Fruit fly (Drosophila melanogaster) whole organism, prepupa: ENCODE results near the gene Shab.

Experiments used
- Blimp-1 ChIP-seq: fragments of 200-800 bp; sonication (Bioruptor generic); optimal IDR thresholded peaks from 3 replicates; lab custom pipeline; 2017; ENCODE audit warnings: missing biosample characterization, missing genetic modification characterization, mild to moderate bottlenecking, moderate library complexity, missing genetic modification reagents
- CG10631 ChIP-seq: fragments of 200-800 bp; sonication (Bioruptor generic); optimal IDR thresholded peaks from 2 replicates; lab custom pipeline; 2016; ENCODE audit warnings: missing biosample characterization, missing genetic modification characterization
- CG11294 ChIP-seq: fragments of 200-800 bp; sonication (Bioruptor generic); IDR thresholded peaks from 2 replicates; pipeline ENCODE4 v1.3.6; 2022; ENCODE audit warnings: missing biosample characterization, missing genetic modification characterization
- CG11902 ChIP-seq: fragments of 200-800 bp; sonication (Bioruptor generic); optimal IDR thresholded peaks from 3 replicates; lab custom pipeline; 2016; ENCODE audit warnings: missing biosample characterization, missing genetic modification characterization
- CG15336 ChIP-seq: fragments of 200-800 bp; sonication (Bioruptor generic); IDR thresholded peaks from 2 replicates; pipeline ENCODE4 v1.3.6; 2022; ENCODE audit warnings: missing biosample characterization, missing genetic modification characterization
- CG1621 ChIP-seq: fragments of 200-800 bp; sonication (Bioruptor generic); optimal IDR thresholded peaks from 3 replicates; lab custom pipeline; 2018; ENCODE audit warnings: missing biosample characterization, mild to moderate bottlenecking, missing genetic modification characterization
- CG16779 ChIP-seq: fragments of 200-800 bp; sonication (Bioruptor generic); optimal IDR thresholded peaks from 3 replicates; lab custom pipeline; 2017; ENCODE audit warnings: missing biosample characterization, mild to moderate bottlenecking, missing genetic modification characterization
- CG34406 ChIP-seq: fragments of 200-800 bp; sonication (Bioruptor generic); optimal IDR thresholded peaks from 3 replicates; lab custom pipeline; 2016; ENCODE audit warnings: missing biosample characterization, missing genetic modification characterization
- CG3919 ChIP-seq: fragments of 200-800 bp; sonication (Bioruptor generic); optimal IDR thresholded peaks from 3 replicates; lab custom pipeline; 2016; ENCODE audit warnings: missing biosample characterization, missing genetic modification characterization
- CG4318 ChIP-seq: fragments of 200-800 bp; sonication (Bioruptor generic); optimal IDR thresholded peaks from 3 replicates; lab custom pipeline; 2017; ENCODE audit warnings: missing biosample characterization, mild to moderate bottlenecking, missing genetic modification characterization
- CG6163 ChIP-seq: fragments of 200-800 bp; sonication (Bioruptor generic); IDR thresholded peaks from 3 replicates; pipeline ENCODE4 v1.3.6; 2022; ENCODE audit warnings: missing biosample characterization, missing genetic modification characterization
- CG6276 ChIP-seq: fragments of 200-800 bp; sonication (Bioruptor generic); optimal IDR thresholded peaks from 2 replicates; lab custom pipeline; 2017; ENCODE audit warnings: missing biosample characterization, mild to moderate bottlenecking, missing genetic modification characterization
- CG6792 ChIP-seq: fragments of 200-800 bp; sonication (Bioruptor generic); optimal IDR thresholded peaks from 3 replicates; lab custom pipeline; 2016; ENCODE audit warnings: missing biosample characterization, missing genetic modification characterization
- CG6808 ChIP-seq: fragments of 200-800 bp; sonication (Bioruptor generic); optimal IDR thresholded peaks from 3 replicates; lab custom pipeline; 2017; ENCODE audit warnings: missing biosample characterization, missing genetic modification characterization, mild to moderate bottlenecking, moderate library complexity, missing genetic modification reagents
- CG7368 ChIP-seq: fragments of 200-800 bp; sonication (Bioruptor generic); optimal IDR thresholded peaks from 3 replicates; lab custom pipeline; 2016; ENCODE audit warnings: missing biosample characterization, missing genetic modification characterization
- CG8119 ChIP-seq: fragments of 200-800 bp; sonication (Bioruptor generic); IDR thresholded peaks from 3 replicates; pipeline ENCODE4 v1.3.6; 2022; ENCODE audit warnings: missing biosample characterization, missing genetic modification characterization
- CG8319 ChIP-seq: fragments of 200-800 bp; sonication (Bioruptor generic); optimal IDR thresholded peaks from 3 replicates; lab custom pipeline; 2016; ENCODE audit warnings: missing biosample characterization, missing genetic modification characterization
- CG9139 ChIP-seq: fragments of 200-800 bp; sonication (Bioruptor generic); optimal IDR thresholded peaks from 3 replicates; lab custom pipeline; 2017; ENCODE audit warnings: missing biosample characterization, mild to moderate bottlenecking, missing genetic modification characterization
- Eip75B ChIP-seq: fragments of 200-800 bp; sonication (Bioruptor generic); optimal IDR thresholded peaks from 3 replicates; lab custom pipeline; 2016; ENCODE audit warnings: missing biosample characterization, missing genetic modification characterization
- Eip78C ChIP-seq: fragments of 200-800 bp; sonication (Bioruptor generic); peaks from one replicate; lab custom pipeline; 2016; ENCODE audit warnings: missing biosample characterization, missing genetic modification characterization
- Eip93F ChIP-seq: fragments of 200-800 bp; sonication (Bioruptor generic); optimal IDR thresholded peaks from 2 replicates; lab custom pipeline; 2016; ENCODE audit warnings: missing biosample characterization, mild to moderate bottlenecking, missing genetic modification characterization
- Ets21C ChIP-seq: fragments of 200-800 bp; sonication (Bioruptor generic); optimal IDR thresholded peaks from 3 replicates; lab custom pipeline; 2016; ENCODE audit warnings: missing biosample characterization, missing genetic modification characterization
- Ets96B ChIP-seq: fragments of 200-800 bp; optimal IDR thresholded peaks from 2 replicates; lab custom pipeline; 2019; ENCODE audit warnings: missing biosample characterization, mild to moderate bottlenecking, missing genetic modification characterization, moderate library complexity
- Gug ChIP-seq: fragments of 200-800 bp; sonication (Bioruptor generic); IDR thresholded peaks from 2 replicates; pipeline ENCODE4 v1.3.6; 2022; ENCODE audit warnings: missing biosample characterization, missing genetic modification characterization
- Hr38 ChIP-seq: sonication (Bioruptor generic); optimal IDR thresholded peaks from 2 replicates; lab custom pipeline; 2016; ENCODE audit warnings: missing biosample characterization, missing genetic modification characterization
- Hr39 ChIP-seq: fragments of 200-800 bp; sonication (Bioruptor generic); optimal IDR thresholded peaks from 2 replicates; lab custom pipeline; 2016; ENCODE audit warnings: missing biosample characterization, missing genetic modification characterization
- Hr4 ChIP-seq: fragments of 200-800 bp; sonication (Bioruptor generic); optimal IDR thresholded peaks from 3 replicates; lab custom pipeline; 2016; ENCODE audit warnings: missing biosample characterization, missing genetic modification characterization
- Lpt ChIP-seq: fragments of 200-800 bp; sonication (Bioruptor generic); optimal IDR thresholded peaks from 3 replicates; lab custom pipeline; 2016; ENCODE audit warnings: missing biosample characterization, missing genetic modification characterization
- Met ChIP-seq: fragments of 200-800 bp; sonication (Bioruptor generic); optimal IDR thresholded peaks from 3 replicates; lab custom pipeline; 2016; ENCODE audit warnings: missing biosample characterization, missing genetic modification characterization
- OdsH ChIP-seq: fragments of 200-800 bp; sonication (Bioruptor generic); optimal IDR thresholded peaks from 3 replicates; lab custom pipeline; 2016; ENCODE audit warnings: missing biosample characterization, missing genetic modification characterization
- Smox ChIP-seq: fragments of 200-800 bp; sonication (Bioruptor generic); optimal IDR thresholded peaks from 3 replicates; lab custom pipeline; 2016; ENCODE audit warnings: missing biosample characterization, missing genetic modification characterization
- Sox102F ChIP-seq: fragments of 200-800 bp; sonication (Bioruptor generic); optimal IDR thresholded peaks from 2 replicates; lab custom pipeline; 2016; ENCODE audit warnings: missing biosample characterization, mild to moderate bottlenecking, missing genetic modification characterization
- Sox15 ChIP-seq: fragments of 200-800 bp; sonication (Bioruptor generic); optimal IDR thresholded peaks from 3 replicates; lab custom pipeline; 2016; ENCODE audit warnings: missing biosample characterization, missing genetic modification characterization
- achi ChIP-seq: fragments of 200-800 bp; sonication (Bioruptor generic); optimal IDR thresholded peaks from 3 replicates; lab custom pipeline; 2016; ENCODE audit warnings: missing biosample characterization, missing genetic modification characterization
- acj6 ChIP-seq: fragments of 200-800 bp; sonication (Bioruptor generic); optimal IDR thresholded peaks from 3 replicates; lab custom pipeline; 2016; ENCODE audit warnings: missing biosample characterization, missing genetic modification characterization
- cyc ChIP-seq: fragments of 200-800 bp; sonication (Bioruptor generic); optimal IDR thresholded peaks from 3 replicates; lab custom pipeline; 2016; ENCODE audit warnings: missing biosample characterization, missing genetic modification characterization
- dac ChIP-seq: fragments of 200-800 bp; sonication (Bioruptor generic); optimal IDR thresholded peaks from 2 replicates; lab custom pipeline; 2017; ENCODE audit warnings: missing biosample characterization, mild to moderate bottlenecking, missing genetic modification characterization
- esn ChIP-seq: fragments of 200-800 bp; sonication (Bioruptor generic); optimal IDR thresholded peaks from 2 replicates; lab custom pipeline; 2016; ENCODE audit warnings: missing biosample characterization, mild to moderate bottlenecking, missing genetic modification characterization, moderate library complexity
- fd59A ChIP-seq: fragments of 200-800 bp; sonication (Bioruptor generic); optimal IDR thresholded peaks from 2 replicates; lab custom pipeline; 2017; ENCODE audit warnings: missing biosample characterization, mild to moderate bottlenecking, missing genetic modification characterization, missing genetic modification reagents
- fd85E ChIP-seq: fragments of 200-800 bp; sonication (Bioruptor generic); optimal IDR thresholded peaks from 3 replicates; lab custom pipeline; 2016; ENCODE audit warnings: missing biosample characterization, missing genetic modification characterization
- fkh ChIP-seq: fragments of 200-800 bp; sonication (Bioruptor generic); optimal IDR thresholded peaks from 3 replicates; lab custom pipeline; 2017; ENCODE audit warnings: missing biosample characterization, mild to moderate bottlenecking, missing genetic modification characterization, moderate library complexity
- lz ChIP-seq: fragments of 200-800 bp; sonication (Bioruptor generic); optimal IDR thresholded peaks from 3 replicates; lab custom pipeline; 2016; ENCODE audit warnings: missing biosample characterization, missing genetic modification characterization
- salr ChIP-seq, 2 experiments: fragments of 200-800 bp; sonication (Bioruptor generic); optimal IDR thresholded peaks; 3 replicates each; lab custom pipeline; 2016 to 2018; ENCODE audit warnings: missing biosample characterization in 2 of 2, missing genetic modification characterization in 2 of 2, mild to moderate bottlenecking in 1 of 2
- spab ChIP-seq: fragments of 200-800 bp; sonication (Bioruptor generic); optimal IDR thresholded peaks from 2 replicates; lab custom pipeline; 2017; ENCODE audit warnings: missing biosample characterization, mild to moderate bottlenecking, missing genetic modification characterization, missing genetic modification reagents
- svp ChIP-seq: fragments of 200-800 bp; sonication (Bioruptor generic); peaks from one replicate; lab custom pipeline; 2016; ENCODE audit warnings: missing biosample characterization, missing genetic modification characterization
- vri ChIP-seq: fragments of 200-800 bp; sonication (Bioruptor generic); optimal IDR thresholded peaks from 3 replicates; lab custom pipeline; 2016; ENCODE audit warnings: missing biosample characterization, mild to moderate bottlenecking, missing genetic modification characterization

The Shab gene

dm6 chr3L:2861949-2862569 is 32.8 kb upstream of the Shab start (continued):
- TF ChIP-seq Hr39 (peak; percentile 31), lz (GFP tag; lab: Kevin White, UChicago) (no peak), CG6792 (GFP tag; lab: Kevin White, UChicago) (no peak), CG16779 (tag; lab: Kevin White, UChicago) (no peak), CG9139 (GFP tag; lab: Kevin White, UChicago) (no peak), spab (GFP tag; lab: Kevin White, UChicago) (no peak), Blimp-1 (no peak), fkh (GFP tag; lab: Kevin White, UChicago) (no peak)

DNA sequence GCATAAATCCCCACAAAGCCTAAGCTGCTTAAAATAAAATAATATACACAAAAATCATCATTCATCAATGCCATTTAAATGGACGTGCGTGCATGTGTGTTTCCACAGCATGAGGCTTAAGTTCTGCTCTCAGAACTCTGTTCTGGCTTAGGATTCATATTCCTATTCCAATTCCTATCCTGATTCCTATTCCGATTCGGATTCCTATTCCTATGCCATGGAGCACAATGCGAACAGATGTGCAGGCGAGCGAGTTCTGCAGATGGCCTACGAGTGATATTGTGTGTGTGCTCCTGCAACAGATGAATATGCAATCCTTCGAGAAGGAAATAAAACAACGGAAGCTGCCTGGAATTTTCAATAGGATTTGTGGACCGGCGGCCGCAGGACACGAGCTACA is 30.4 kb upstream of the Shab start:
- TF ChIP-seq achi (GFP tag; lab: Kevin White, UChicago) (no peak), Lpt (GFP tag; lab: Kevin White, UChicago) (no peak), spab (GFP tag; lab: Kevin White, UChicago) (no peak), CG16779 (tag; lab: Kevin White, UChicago) (no peak), CG6792 (GFP tag; lab: Kevin White, UChicago) (no peak)

dm6 chr3L:2865564-2865963 is 29.3 kb upstream of the Shab start:
- TF ChIP-seq CG6163 (GFP tag; lab: Robert Waterston, UW) = peak; percentile 49; the same call in 1 of the 3 replicates
- no peak for TF ChIP-seq CG16779 (tag; lab: Kevin White, UChicago)
- peak; percentile 12 for TF ChIP-seq CG1621
- peak; percentile 29 for TF ChIP-seq OdsH
- TF ChIP-seq CG6792 (GFP tag; lab: Kevin White, UChicago) = peak; percentile 24
- TF ChIP-seq CG3919 = peak; percentile 12
- TF ChIP-seq Eip75B = peak; percentile 38
- TF ChIP-seq Hr38 = no peak
- peak; percentile 37 for TF ChIP-seq vri
- TF ChIP-seq Hr4 (GFP tag; lab: Kevin White, UChicago) = peak; percentile 30
- TF ChIP-seq dac (GFP tag; lab: Kevin White, UChicago) = no peak
- TF ChIP-seq Ets21C = no peak
- TF ChIP-seq CG6808 (GFP tag; lab: Kevin White, UChicago) = no peak
- TF ChIP-seq CG10631 (GFP tag; lab: Kevin White, UChicago) = peak; percentile 35
- TF ChIP-seq CG34406 (GFP tag; lab: Kevin White, UChicago) = no peak
- peak; percentile 38 for TF ChIP-seq Smox (GFP tag; lab: Kevin White, UChicago)
- TF ChIP-seq svp (GFP tag; lab: Kevin White, UChicago) = peak; percentile 80
- TF ChIP-seq CG11294 (GFP tag; lab: Robert Waterston, UW) = no peak
- TF ChIP-seq CG4318 (GFP tag; lab: Kevin White, UChicago) = peak; percentile 9
- TF ChIP-seq Met (GFP tag; lab: Kevin White, UChicago) = peak; percentile 34
- TF ChIP-seq CG6276 (GFP tag; lab: Kevin White, UChicago) = no peak
- TF ChIP-seq CG11902 (GFP tag; lab: Kevin White, UChicago) = no peak
- TF ChIP-seq Hr39 = no peak
- TF ChIP-seq Sox102F = peak; percentile 40
- TF ChIP-seq Eip93F = no peak
- TF ChIP-seq Gug (GFP tag; lab: Robert Waterston, UW) = peak; percentile 19; the same call in 1 of the 2 replicates
- peak; percentile 88 for TF ChIP-seq Eip78C (GFP tag; lab: Kevin White, UChicago)
- no peak for TF ChIP-seq CG8319 (GFP tag; lab: Kevin White, UChicago)
- no peak for TF ChIP-seq salr (GFP tag; optimal IDR thresholded peaks at IDR 0.05; lab: Kevin White, UChicago)
- no peak for TF ChIP-seq fkh (GFP tag; lab: Kevin White, UChicago)
- TF ChIP-seq fd59A (GFP tag; lab: Kevin White, UChicago) = no peak
- TF ChIP-seq fd85E (GFP tag; lab: Kevin White, UChicago) = no peak
- TF ChIP-seq CG15336 (GFP tag; lab: Robert Waterston, UW) = no peak
- no peak for TF ChIP-seq spab (GFP tag; lab: Kevin White, UChicago)
- TF ChIP-seq Ets96B (tag; lab: Kevin White, UChicago) = peak; percentile 24
- no peak for TF ChIP-seq achi (GFP tag; lab: Kevin White, UChicago)
- peak; percentile 28 for TF ChIP-seq acj6 (GFP tag; lab: Kevin White, UChicago)
- TF ChIP-seq CG8119 = no peak
- TF ChIP-seq Blimp-1 = no peak
- no peak for TF ChIP-seq CG7368
- TF ChIP-seq cyc = no peak
- TF ChIP-seq CG9139 (GFP tag; lab: Kevin White, UChicago) = no peak
- peak; percentile 55 for TF ChIP-seq esn (GFP tag; lab: Kevin White, UChicago)
- no peak for TF ChIP-seq Sox15
